Worm (Caenorhabditis elegans): ENCODE data around the gene col-164.
"Not testable (repeated sequence)": the region's sequence is repeated elsewhere in the genome, so short reads cannot be mapped to it uniquely, and the experiment has no call there.

The col-164 gene

ce11 chrX:2050212-2050611 lies 43.1 kb upstream of the col-164 start:
- peak in 1 of 2 experiments; percentile 96 for TF ChIP-seq unc-62 (GFP tag; optimal IDR thresholded peaks at IDR 0.05 in 1 of 2)
- TF ChIP-seq unc-62 (tag; optimal IDR thresholded peaks at IDR 0.05) = no peak
- TF ChIP-seq ceh-32 (tag; optimal IDR thresholded peaks at IDR 0.05; ENCODE audit: poor library complexity) = no peak
- TF ChIP-seq sdz-12 (GFP tag; optimal IDR thresholded peaks at IDR 0.05) = no peak
- no peak for TF ChIP-seq pha-4 (GFP tag; IDR thresholded peaks at IDR 0.05)
- no peak for TF ChIP-seq pha-4 (tag; optimal IDR thresholded peaks at IDR 0.05)
- no peak for TF ChIP-seq daf-8 (GFP tag; IDR thresholded peaks at IDR 0.05)

- peak; percentile 64 for TF ChIP-seq pqm-1 (tag; optimal IDR thresholded peaks at IDR 0.05)
- TF ChIP-seq zfp-3 (GFP tag; conservative IDR thresholded peaks at IDR 0.05) = no peak
- peak; percentile 16; the same call in 1 of the 2 replicates for TF ChIP-seq dmd-6 (GFP tag; IDR thresholded peaks at IDR 0.05)
- TF ChIP-seq daf-16 (GFP tag; optimal IDR thresholded peaks at IDR 0.05) = no peak
- TF ChIP-seq daf-16 (tag; optimal IDR thresholded peaks at IDR 0.05) = peak; percentile 56
- peak; percentile 21 for TF ChIP-seq dve-1 (tag; optimal IDR thresholded peaks at IDR 0.05; ENCODE audit: insufficient read depth)
- TF ChIP-seq lim-7 (GFP tag; IDR thresholded peaks at IDR 0.05) = no peak
Observed at ce11 chrX:2051602-2052001, 41.7 kb upstream of the col-164 start, which contains the start of gene Y102A11A.1. Gene Y102A11A.1 (plus strand): TSS chrX:2051824.

- 0 out of 2 replicates have a peak, but pooled peaks have one; percentile 7 for TF ChIP-seq set-16 (GFP tag; IDR thresholded peaks at IDR 0.05)
Observed at ce11 chrX:2056875-2057274, 36.4 kb upstream of the col-164 start.

- TF ChIP-seq madf-5 (GFP tag; IDR thresholded peaks at IDR 0.05) (peak in 1 of 2 experiments; percentile 61; a peak in 1 of 4 replicates), mdt-29 (GFP tag; IDR thresholded peaks at IDR 0.05) (peak; percentile 97), ctbp-1 (GFP tag; IDR thresholded peaks at IDR 0.05) (peak; percentile 72), lin-1 (GFP tag; IDR thresholded peaks at IDR 0.05) (peak; percentile 95), pha-4 (GFP tag; IDR thresholded peaks at IDR 0.05) (peak; percentile 84; the same call in 1 of the 2 replicates), tra-1 (GFP tag; IDR thresholded peaks at IDR 0.05) (peak; percentile 75; the same call in 1 of the 2 replicates), Y105C5A.15 (GFP tag; IDR thresholded peaks at IDR 0.05) (peak; percentile 86), vab-7 (GFP tag; IDR thresholded peaks at IDR 0.05) (peak; percentile 71), zip-11 (GFP tag; IDR thresholded peaks at IDR 0.05) (0 out of 2 replicates have a peak, but pooled peaks have one; percentile 14), dmd-9 (GFP tag; IDR thresholded peaks at IDR 0.05) (0 out of 2 replicates have a peak, but pooled peaks have one; percentile 13), madf-9 (GFP tag; conservative IDR thresholded peaks at IDR 0.05) (peak; percentile 64), Y48G9A.11 (GFP tag; IDR thresholded peaks at IDR 0.05) (peak; percentile 49; the same call in 1 of the 2 replicates), Y75B8A.6 (GFP tag; IDR thresholded peaks at IDR 0.05) (peak; percentile 83; the same call in 1 of the 2 replicates), lim-7 (GFP tag; IDR thresholded peaks at IDR 0.05) (peak; percentile 88), dmd-6 (GFP tag; IDR thresholded peaks at IDR 0.05) (0 out of 2 replicates have a peak, but pooled peaks have one; percentile 22), arid-1 (GFP tag; conservative IDR thresholded peaks at IDR 0.05) (peak; percentile 82), snpc-1.2 (GFP tag; IDR thresholded peaks at IDR 0.05) (peak; percentile 80), F26F4.8 (GFP tag; conservative IDR thresholded peaks at IDR 0.05) (peak; percentile 79), egl-43 (GFP tag; IDR thresholded peaks at IDR 0.05) (peak; percentile 26; the same call in 1 of the 2 replicates)
- not testable (repeated sequence) for TF ChIP-seq pha-4 (tag; optimal IDR thresholded peaks at IDR 0.05)
Observed at ce11 chrX:2057828-2058418, 35.3 kb upstream of the col-164 start.
